Worm (Caenorhabditis elegans) whole organism, L4/young adult: Measurements from ENCODE around the gene D1069.3.
"Not testable (repeated sequence)": the region's sequence is repeated elsewhere in the genome, so short reads cannot be mapped to it uniquely, and the experiment has no call there.

Source experiments
- W03F9.2 ChIP-seq: fragments of 150-350 bp; optimal IDR thresholded peaks from 2 replicates; lab custom pipeline; 2014; ENCODE audit warnings: missing biosample characterization, missing genetic modification characterization
- dao-5 ChIP-seq: sonication (generic microtip); optimal IDR thresholded peaks from 2 replicates; lab custom pipeline; 2016; ENCODE audit warnings: missing genotype, missing genetic modification characterization, moderate library complexity, missing compliant biosample characterization
- him-1 ChIP-seq: sonication (generic microtip); optimal IDR thresholded peaks from 2 replicates; lab custom pipeline; 2016; ENCODE audit warnings: missing genotype, missing genetic modification reagents, missing genetic modification characterization, missing compliant biosample characterization

D1069.3 gene

ce11 chrII:313540-313939, 34.2 kb downstream of the D1069.3 start:
- TF ChIP-seq W03F9.2 (no peak), him-1 (tag; lab: Kevin White, UChicago) (no peak), dao-5 (no peak)

DNA sequence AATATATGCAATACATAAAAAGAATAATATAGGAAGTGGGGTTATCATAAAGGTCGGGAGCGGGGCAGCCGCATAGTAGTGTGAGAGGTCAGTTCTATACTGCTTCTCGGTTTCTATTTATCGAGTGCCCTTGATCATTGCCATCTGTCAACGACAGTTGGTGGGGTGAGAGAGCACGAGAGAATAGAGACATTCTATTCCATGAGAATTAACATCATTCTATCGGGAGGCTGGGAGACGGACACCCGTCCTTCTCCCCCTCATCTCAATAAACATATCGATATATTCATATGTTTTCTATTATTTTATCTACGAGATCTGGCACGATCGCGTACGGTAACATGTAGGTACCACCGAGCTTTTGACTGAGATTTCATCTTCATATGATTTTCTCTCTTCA, 35.6 kb downstream of the D1069.3 start, which contains the start of gene mps-2:
Gene mps-2, minus strand, starts transcription at position 101 of the 400 bp plus-strand sequence.
- TF ChIP-seq dao-5; him-1 (tag; lab: Kevin White, UChicago); W03F9.2: not testable (repeated sequence)

- TF ChIP-seq him-1 (tag; lab: Kevin White, UChicago), result no peak
- TF ChIP-seq dao-5, result no peak
- no peak for TF ChIP-seq W03F9.2
Observed at ce11 chrII:307154-307553, 40.5 kb downstream of the D1069.3 start, which contains the start of gene K01A2.4. Gene K01A2.4, plus strand, starts transcription at chrII:307454.

ce11 chrII:305645-306044, 42.0 kb downstream of the D1069.3 start, which contains the start of gene col-69:
Gene col-69, minus strand, starts transcription at chrII:305745.
- TF ChIP-seq dao-5, result no peak
- TF ChIP-seq W03F9.2, result no peak
- no peak for TF ChIP-seq him-1 (tag; lab: Kevin White, UChicago)

DNA sequence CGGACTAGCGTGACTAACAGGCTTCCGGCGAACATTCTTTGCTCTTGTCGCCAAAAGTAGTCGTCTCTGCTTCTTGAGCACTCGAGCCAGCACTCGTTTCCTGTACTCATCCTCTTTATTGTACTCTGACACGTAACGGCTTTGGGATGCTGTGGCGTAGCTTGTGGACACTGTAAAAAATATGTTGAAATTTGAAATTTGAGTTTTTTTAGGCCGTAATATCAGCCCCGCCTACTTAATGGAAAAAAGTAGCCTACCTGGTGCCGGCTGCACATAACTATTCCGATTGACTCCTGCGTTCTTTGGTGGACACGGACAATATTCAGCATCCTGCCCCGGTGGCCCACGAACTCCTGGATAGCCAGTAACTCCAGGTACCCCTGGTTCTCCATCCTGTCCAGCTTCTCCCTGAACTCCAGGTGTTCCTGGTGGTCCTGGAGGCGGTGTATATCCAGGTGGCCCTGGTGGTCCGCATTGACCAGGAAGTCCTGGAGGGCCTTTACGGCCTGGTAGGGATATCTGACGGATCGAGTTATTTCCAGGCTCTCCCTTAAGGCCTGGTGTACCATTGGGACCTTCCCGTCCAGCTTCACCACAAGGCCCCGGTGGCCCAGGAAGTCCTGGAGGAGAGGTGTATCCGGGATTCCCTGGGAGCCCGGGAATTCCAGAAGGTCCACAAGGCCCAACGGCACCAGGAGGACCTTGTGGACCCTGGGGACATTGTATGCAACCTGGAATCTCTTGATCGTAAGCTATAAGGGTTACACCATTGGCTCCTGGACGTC, 43.6 kb downstream of the D1069.3 start:
- TF ChIP-seq dao-5 (no peak), W03F9.2 (no peak), him-1 (tag; lab: Kevin White, UChicago) (no peak)

DNA sequence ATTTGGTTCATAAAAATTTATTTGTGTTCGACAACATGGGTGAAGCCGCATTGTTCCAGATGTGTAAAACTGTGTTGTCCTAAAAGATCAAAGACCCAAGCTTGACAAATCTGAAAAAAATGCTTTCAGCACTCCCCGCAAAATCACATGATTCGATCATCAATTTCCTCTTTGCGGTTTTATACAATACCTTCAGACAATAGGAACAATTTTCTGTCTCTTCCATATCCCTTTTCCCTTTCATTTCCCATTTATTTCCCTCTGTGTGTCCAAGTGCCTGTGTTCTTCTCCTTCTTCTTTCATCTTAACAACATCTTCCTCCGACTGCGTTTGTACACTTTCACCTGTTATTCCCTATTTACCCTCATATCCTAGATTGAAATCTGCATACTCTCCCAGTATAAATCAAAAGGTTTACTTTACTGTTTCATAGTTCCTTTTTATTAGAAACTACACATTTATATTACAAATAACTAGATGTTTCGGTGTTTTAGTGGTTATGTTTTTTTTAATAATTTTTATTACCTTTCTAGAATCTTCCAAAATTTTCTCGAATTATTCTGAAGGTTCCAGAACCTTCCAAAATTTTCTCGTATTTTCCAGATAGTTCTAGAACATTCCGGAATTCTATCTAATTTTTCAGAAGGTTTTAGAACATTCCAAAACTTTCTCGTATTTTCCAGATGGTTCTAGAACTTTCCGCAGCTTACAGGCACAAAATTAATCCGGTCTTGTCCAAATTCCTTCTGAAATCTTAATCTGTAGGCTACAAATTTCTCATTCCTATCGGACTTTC, 46.5 kb downstream of the D1069.3 start, which contains the start of gene K01A2.5:
Gene K01A2.5, plus strand, starts transcription at position 297 of the 796 bp plus-strand sequence.
- no peak for TF ChIP-seq dao-5
- TF ChIP-seq him-1 (tag; lab: Kevin White, UChicago), result no peak
- no peak for TF ChIP-seq W03F9.2

ce11 chrII:299684-300083, 48.0 kb downstream of the D1069.3 start, which contains the start of gene K01A2.6:
Gene K01A2.6, plus strand, starts transcription at chrII:299984.
- TF ChIP-seq W03F9.2, result no peak
- no peak for TF ChIP-seq him-1 (tag; lab: Kevin White, UChicago)
- TF ChIP-seq dao-5, result no peak

DNA sequence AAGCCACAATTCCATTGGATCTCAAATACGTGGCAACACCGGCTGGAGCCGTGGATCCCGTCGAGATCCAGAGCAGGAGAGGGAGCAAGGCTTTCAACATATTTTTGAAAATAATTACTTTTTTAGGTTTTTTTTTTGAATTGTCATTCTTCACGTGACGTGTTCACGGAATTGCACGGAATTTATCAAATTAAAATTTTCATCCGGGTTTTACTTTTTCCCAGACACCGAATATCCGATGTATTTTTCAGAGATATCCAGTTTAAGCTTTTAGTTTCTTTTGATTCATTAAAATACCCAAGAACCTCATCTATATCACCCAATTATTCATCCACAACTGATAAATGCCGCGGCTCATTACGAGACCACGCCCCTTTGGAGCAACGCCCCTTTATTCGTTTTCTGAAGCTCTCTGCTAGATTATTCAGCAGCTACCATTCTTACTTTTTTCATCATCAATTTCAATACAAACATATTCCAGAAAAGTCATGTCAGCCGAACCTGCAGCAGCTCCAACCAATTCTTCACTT, 50.7 kb downstream of the D1069.3 start, which contains the start of the genes clec-117 and B0432.1:
Gene clec-117, minus strand, starts transcription at position 101 of the 530 bp plus-strand sequence.
Gene B0432.1, plus strand, starts transcription at position 480 of the 530 bp plus-strand sequence.
- TF ChIP-seq dao-5 (no peak), W03F9.2 (no peak), him-1 (tag; lab: Kevin White, UChicago) (no peak)

DNA sequence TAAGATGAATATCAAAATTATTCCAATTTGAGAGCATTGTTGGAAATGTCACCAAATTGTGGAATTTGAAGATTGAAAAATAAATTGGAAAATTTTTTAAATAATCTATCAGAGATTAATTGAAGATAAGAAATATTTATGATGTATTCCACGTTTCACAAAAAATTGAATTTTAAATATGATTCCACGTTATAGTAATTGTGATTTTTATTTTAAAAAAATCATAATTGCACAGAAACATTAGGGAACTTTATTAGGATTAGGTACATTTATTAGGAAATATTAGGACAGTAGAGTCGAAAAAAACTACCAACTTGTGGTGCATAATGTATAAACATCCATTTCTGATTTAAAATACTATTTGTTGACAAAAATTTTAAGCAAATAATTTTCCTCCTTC, 53.1 kb downstream of the D1069.3 start, which contains the start of gene B0432.11:
Gene B0432.11, minus strand, starts transcription at position 101 of the 400 bp plus-strand sequence.
- TF ChIP-seq him-1 (tag; lab: Kevin White, UChicago), result no peak
- no peak for TF ChIP-seq W03F9.2
- no peak for TF ChIP-seq dao-5
